Fruit fly (Drosophila melanogaster): ENCODE results near the gene CG13455.

DNA sequence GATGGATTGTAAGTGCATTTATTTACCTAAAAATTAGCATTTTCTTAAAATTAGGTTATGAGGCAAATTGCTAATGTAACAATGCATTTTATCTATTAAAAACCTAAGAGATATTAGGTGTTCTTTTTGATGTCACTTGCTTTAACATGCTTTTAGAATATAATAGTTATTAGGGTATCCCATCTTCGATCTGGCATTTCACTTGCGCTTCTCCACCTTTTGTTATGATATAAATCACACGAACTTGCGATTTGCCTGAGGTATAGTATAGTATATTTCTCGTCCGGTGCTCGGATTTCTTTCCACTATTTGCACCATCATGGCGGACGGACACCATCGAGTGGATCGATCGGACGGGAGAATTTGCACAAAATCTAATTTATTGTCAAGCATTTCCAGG, 33.7 kb downstream of the CG13455 start:
- TF ChIP-seq EcR (GFP tag; optimal IDR thresholded peaks at IDR 0.05) (no peak), CG15710 (tag; optimal IDR thresholded peaks at IDR 0.05) (no peak), D1 (tag; optimal IDR thresholded peaks at IDR 0.05) (no peak), Pif1A (GFP tag; optimal IDR thresholded peaks at IDR 0.05) (no peak)
